Worm (Caenorhabditis elegans): ENCODE data around the gene W04D12.1.

Gene W04D12.1

ce11 chrIII:5836816-5837215 lies at the start of gene W04D12.1:
Gene W04D12.1 (plus strand): TSS chrIII:5836926.
- no peak for TF ChIP-seq med-1 (GFP tag; optimal IDR thresholded peaks at IDR 0.05; ENCODE audit: insufficient read depth)
- no peak for TF ChIP-seq T22C8.4 (GFP tag; IDR thresholded peaks at IDR 0.05)
- no peak for TF ChIP-seq klf-2 (GFP tag; conservative IDR thresholded peaks at IDR 0.05)

- TF ChIP-seq flt-1 (GFP tag; IDR thresholded peaks at IDR 0.05), result no peak
- TF ChIP-seq tab-1 (GFP tag; IDR thresholded peaks at IDR 0.05), result no peak
- no peak for TF ChIP-seq cog-1 (tag; optimal IDR thresholded peaks at IDR 0.05)
- no peak for TF ChIP-seq ztf-23 (GFP tag; IDR thresholded peaks at IDR 0.05)
- TF ChIP-seq ztf-29 (GFP tag; IDR thresholded peaks at IDR 0.05), result no peak
- TF ChIP-seq T22C8.4 (GFP tag; IDR thresholded peaks at IDR 0.05), result no peak
- TF ChIP-seq med-1 (GFP tag; optimal IDR thresholded peaks at IDR 0.05; ENCODE audit: insufficient read depth), result no peak
- TF ChIP-seq klf-2 (GFP tag; conservative IDR thresholded peaks at IDR 0.05), result no peak
- TF ChIP-seq ref-1 (GFP tag; conservative IDR thresholded peaks at IDR 0.05), result no peak
Observed at ce11 chrIII:5790550-5790949, 46.2 kb upstream of the W04D12.1 start, which contains the start of gene rev-3. Gene rev-3 (minus strand): TSS chrIII:5790650.

- TF ChIP-seq ztf-29 (GFP tag; IDR thresholded peaks at IDR 0.05), result no peak
- no peak for TF ChIP-seq flt-1 (GFP tag; IDR thresholded peaks at IDR 0.05)
- no peak for TF ChIP-seq ztf-23 (GFP tag; IDR thresholded peaks at IDR 0.05)
- no peak for TF ChIP-seq ref-1 (GFP tag; conservative IDR thresholded peaks at IDR 0.05)
- TF ChIP-seq T22C8.4 (GFP tag; IDR thresholded peaks at IDR 0.05), result no peak
- no peak for TF ChIP-seq med-1 (GFP tag; optimal IDR thresholded peaks at IDR 0.05; ENCODE audit: insufficient read depth)
- no peak for TF ChIP-seq cog-1 (tag; optimal IDR thresholded peaks at IDR 0.05)
Observed at ce11 chrIII:5794982-5795381, 41.7 kb upstream of the W04D12.1 start.

ce11 chrIII:5798747-5799146 lies 38.0 kb upstream of the W04D12.1 start, which contains the start of gene ceh-10:
Gene ceh-10 (plus strand): TSS chrIII:5799047.
- no peak for TF ChIP-seq med-1 (GFP tag; optimal IDR thresholded peaks at IDR 0.05; ENCODE audit: insufficient read depth)
- TF ChIP-seq ztf-29 (GFP tag; IDR thresholded peaks at IDR 0.05), result no peak
- no peak for TF ChIP-seq tab-1 (GFP tag; IDR thresholded peaks at IDR 0.05)
- TF ChIP-seq ztf-23 (GFP tag; IDR thresholded peaks at IDR 0.05), result no peak
- TF ChIP-seq cog-1 (tag; optimal IDR thresholded peaks at IDR 0.05), result no peak
- no peak for TF ChIP-seq ref-1 (GFP tag; conservative IDR thresholded peaks at IDR 0.05)
- TF ChIP-seq flt-1 (GFP tag; IDR thresholded peaks at IDR 0.05), result no peak
- no peak for TF ChIP-seq T22C8.4 (GFP tag; IDR thresholded peaks at IDR 0.05)
- no peak for TF ChIP-seq klf-2 (GFP tag; conservative IDR thresholded peaks at IDR 0.05)

ce11 chrIII:5802971-5803370 lies 33.8 kb upstream of the W04D12.1 start, which contains the start of the genes polq-1 and him-10:
Gene polq-1 (minus strand): TSS chrIII:5803160.
Gene him-10 (plus strand): TSS chrIII:5803260.
- TF ChIP-seq klf-2 (GFP tag; conservative IDR thresholded peaks at IDR 0.05) (no peak), ref-1 (GFP tag; conservative IDR thresholded peaks at IDR 0.05) (no peak), T22C8.4 (GFP tag; IDR thresholded peaks at IDR 0.05) (no peak), ztf-23 (GFP tag; IDR thresholded peaks at IDR 0.05) (no peak), flt-1 (GFP tag; IDR thresholded peaks at IDR 0.05) (no peak), med-1 (GFP tag; optimal IDR thresholded peaks at IDR 0.05; ENCODE audit: insufficient read depth) (no peak), ztf-29 (GFP tag; IDR thresholded peaks at IDR 0.05) (no peak), cog-1 (tag; optimal IDR thresholded peaks at IDR 0.05) (no peak), tab-1 (GFP tag; IDR thresholded peaks at IDR 0.05) (no peak)

ce11 chrIII:5805273-5805672 lies 31.5 kb upstream of the W04D12.1 start, which contains the start of gene R12B2.3:
Gene R12B2.3 (plus strand): TSS chrIII:5805573.
- TF ChIP-seq klf-2 (GFP tag; conservative IDR thresholded peaks at IDR 0.05) (no peak), cog-1 (tag; optimal IDR thresholded peaks at IDR 0.05) (no peak), flt-1 (GFP tag; IDR thresholded peaks at IDR 0.05) (no peak), tab-1 (GFP tag; IDR thresholded peaks at IDR 0.05) (no peak), ztf-23 (GFP tag; IDR thresholded peaks at IDR 0.05) (no peak), ztf-29 (GFP tag; IDR thresholded peaks at IDR 0.05) (no peak), T22C8.4 (GFP tag; IDR thresholded peaks at IDR 0.05) (no peak)

ce11 chrIII:5806720-5807119 lies 30.0 kb upstream of the W04D12.1 start, which contains the start of gene R12B2.2:
Gene R12B2.2 (plus strand): TSS chrIII:5807020.
- TF ChIP-seq tab-1 (GFP tag; IDR thresholded peaks at IDR 0.05) (no peak), ztf-29 (GFP tag; IDR thresholded peaks at IDR 0.05) (no peak), T22C8.4 (GFP tag; IDR thresholded peaks at IDR 0.05) (no peak), flt-1 (GFP tag; IDR thresholded peaks at IDR 0.05) (no peak), cog-1 (tag; optimal IDR thresholded peaks at IDR 0.05) (no peak), ztf-23 (GFP tag; IDR thresholded peaks at IDR 0.05) (no peak), ref-1 (GFP tag; conservative IDR thresholded peaks at IDR 0.05) (no peak), med-1 (GFP tag; optimal IDR thresholded peaks at IDR 0.05; ENCODE audit: insufficient read depth) (no peak), klf-2 (GFP tag; conservative IDR thresholded peaks at IDR 0.05) (no peak)

ce11 chrIII:5810012-5810411 lies 26.7 kb upstream of the W04D12.1 start:
- no peak for TF ChIP-seq T22C8.4 (GFP tag; IDR thresholded peaks at IDR 0.05)
- no peak for TF ChIP-seq flt-1 (GFP tag; IDR thresholded peaks at IDR 0.05)
- no peak for TF ChIP-seq cog-1 (tag; optimal IDR thresholded peaks at IDR 0.05)
- no peak for TF ChIP-seq ztf-29 (GFP tag; IDR thresholded peaks at IDR 0.05)
- TF ChIP-seq tab-1 (GFP tag; IDR thresholded peaks at IDR 0.05), result no peak
- no peak for TF ChIP-seq klf-2 (GFP tag; conservative IDR thresholded peaks at IDR 0.05)
- no peak for TF ChIP-seq med-1 (GFP tag; optimal IDR thresholded peaks at IDR 0.05; ENCODE audit: insufficient read depth)
- no peak for TF ChIP-seq ztf-23 (GFP tag; IDR thresholded peaks at IDR 0.05)
- no peak for TF ChIP-seq ref-1 (GFP tag; conservative IDR thresholded peaks at IDR 0.05)

ce11 chrIII:5811957-5812356 lies 24.8 kb upstream of the W04D12.1 start:
- no peak for TF ChIP-seq ref-1 (GFP tag; conservative IDR thresholded peaks at IDR 0.05)
- TF ChIP-seq T22C8.4 (GFP tag; IDR thresholded peaks at IDR 0.05), result no peak
- no peak for TF ChIP-seq cog-1 (tag; optimal IDR thresholded peaks at IDR 0.05)
- TF ChIP-seq flt-1 (GFP tag; IDR thresholded peaks at IDR 0.05), result no peak
- TF ChIP-seq tab-1 (GFP tag; IDR thresholded peaks at IDR 0.05), result no peak
- no peak for TF ChIP-seq med-1 (GFP tag; optimal IDR thresholded peaks at IDR 0.05; ENCODE audit: insufficient read depth)
- TF ChIP-seq ztf-29 (GFP tag; IDR thresholded peaks at IDR 0.05), result no peak

ce11 chrIII:5812672-5813071 lies 24.1 kb upstream of the W04D12.1 start:
- TF ChIP-seq T22C8.4 (GFP tag; IDR thresholded peaks at IDR 0.05) (no peak), klf-2 (GFP tag; conservative IDR thresholded peaks at IDR 0.05) (no peak), ref-1 (GFP tag; conservative IDR thresholded peaks at IDR 0.05) (no peak), ztf-29 (GFP tag; IDR thresholded peaks at IDR 0.05) (no peak), flt-1 (GFP tag; IDR thresholded peaks at IDR 0.05) (no peak), med-1 (GFP tag; optimal IDR thresholded peaks at IDR 0.05; ENCODE audit: insufficient read depth) (no peak), cog-1 (tag; optimal IDR thresholded peaks at IDR 0.05) (no peak), ztf-23 (GFP tag; IDR thresholded peaks at IDR 0.05) (no peak), tab-1 (GFP tag; IDR thresholded peaks at IDR 0.05) (no peak)

Data from whole organism, midembryonic.